Worm (Caenorhabditis elegans): Measurements from ENCODE around the gene srh-234.

The srh-234 gene

ce11 chrV:7624152-7624551 lies 27.5 kb downstream of the srh-234 start, which contains the start of gene C50E3.13:
Gene C50E3.13 (minus strand): TSS chrV:7624252.
- TF ChIP-seq nhr-2 (tag; optimal IDR thresholded peaks at IDR 0.05) (no peak), sem-2 (GFP tag; optimal IDR thresholded peaks at IDR 0.05) (no peak), ceh-39 (tag; optimal IDR thresholded peaks at IDR 0.05) (no peak), ztf-11 (tag; optimal IDR thresholded peaks at IDR 0.05) (no peak), ces-1 (GFP tag; optimal IDR thresholded peaks at IDR 0.05) (no peak), nhr-76 (tag; optimal IDR thresholded peaks at IDR 0.05) (no peak), ceh-83 (GFP tag; optimal IDR thresholded peaks at IDR 0.05) (no peak), mls-2 (tag; optimal IDR thresholded peaks at IDR 0.05) (no peak), nhr-237 (tag; optimal IDR thresholded peaks at IDR 0.05) (no peak), blmp-1 (tag; optimal IDR thresholded peaks at IDR 0.05) (no peak), unc-39 (tag; optimal IDR thresholded peaks at IDR 0.05) (no peak), ceh-43 (GFP tag; optimal IDR thresholded peaks at IDR 0.05) (no peak), unc-62 (GFP tag; optimal IDR thresholded peaks at IDR 0.05) (no peak), nhr-12 (tag; optimal IDR thresholded peaks at IDR 0.05) (no peak)

DNA sequence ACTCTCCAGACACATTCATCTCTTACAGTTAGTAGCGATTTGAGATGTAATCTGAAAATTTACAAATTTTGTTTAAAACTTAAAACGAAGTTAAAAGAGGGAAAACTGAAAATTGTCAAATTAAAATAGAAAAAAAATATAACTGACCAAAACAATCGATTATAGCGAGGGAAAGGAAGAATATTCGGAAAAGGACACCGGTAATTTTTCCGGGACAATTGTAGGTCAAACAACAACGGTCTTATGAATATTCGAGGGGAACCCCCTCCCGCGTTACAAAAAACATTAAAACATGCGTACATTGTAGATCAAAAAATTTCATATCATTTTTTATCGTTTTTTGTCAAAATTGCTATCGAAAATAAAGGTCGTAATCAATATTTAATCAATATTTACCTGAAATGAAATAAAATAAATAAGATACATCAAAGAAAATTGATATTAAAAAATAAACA lies 29.6 kb downstream of the srh-234 start, which contains the start of gene C50E3.12:
Gene C50E3.12 (minus strand): TSS at position 51 of the 455 bp plus-strand sequence.
- no peak for TF ChIP-seq M03D4.4 (tag; optimal IDR thresholded peaks at IDR 0.05)
- no peak for TF ChIP-seq ztf-11 (tag; optimal IDR thresholded peaks at IDR 0.05)
- no peak for TF ChIP-seq nhr-76 (tag; optimal IDR thresholded peaks at IDR 0.05)
- TF ChIP-seq zip-8 (tag; optimal IDR thresholded peaks at IDR 0.05): no peak
- TF ChIP-seq unc-39 (tag; optimal IDR thresholded peaks at IDR 0.05): no peak

DNA sequence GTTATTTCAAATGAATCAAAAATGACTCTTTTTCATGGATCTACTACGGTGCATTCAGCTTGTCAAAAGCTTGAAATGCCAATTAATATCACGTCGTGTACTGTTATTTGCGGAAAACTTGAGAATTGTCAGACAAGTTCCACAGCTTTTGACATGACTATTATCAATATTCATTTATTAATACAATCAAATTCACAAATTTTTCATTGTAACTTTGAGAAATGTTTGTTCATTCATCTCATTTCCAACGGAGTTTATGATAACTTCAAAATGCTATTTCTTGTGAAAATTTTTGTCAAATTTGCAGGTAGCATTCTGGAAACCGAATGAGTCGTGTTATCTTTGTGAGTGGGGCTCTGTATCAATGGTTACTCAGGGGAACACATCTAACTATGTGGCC lies 33.5 kb downstream of the srh-234 start, which contains the start of gene C50E3.15:
Gene C50E3.15 (plus strand): TSS at position 301 of the 400 bp plus-strand sequence.
- TF ChIP-seq hlh-1 (tag; optimal IDR thresholded peaks at IDR 0.05) (no peak), nhr-28 (tag; optimal IDR thresholded peaks at IDR 0.05) (no peak), nhr-12 (tag; optimal IDR thresholded peaks at IDR 0.05) (no peak), cnd-1 (tag; optimal IDR thresholded peaks at IDR 0.05) (no peak)

DNA sequence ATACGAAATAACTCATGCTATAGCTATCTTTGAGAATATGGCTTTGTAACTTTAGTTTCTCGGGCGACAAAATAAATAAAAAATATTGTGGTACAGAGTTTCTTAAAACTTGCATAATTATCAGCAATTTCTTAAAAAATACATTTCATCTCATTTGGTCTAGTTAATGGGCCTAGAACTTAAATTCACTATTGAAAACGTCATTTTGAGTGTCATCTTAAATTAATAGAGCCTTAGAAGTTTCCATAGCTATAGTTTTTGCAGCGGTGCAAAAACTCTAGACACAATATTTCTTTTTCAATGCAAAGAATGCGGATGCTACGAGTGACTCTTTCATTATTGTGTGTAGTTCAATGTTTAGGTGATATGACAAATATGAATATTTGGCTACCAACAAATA lies 39.6 kb downstream of the srh-234 start, which contains the start of gene clec-215:
Gene clec-215 (plus strand): TSS at position 301 of the 400 bp plus-strand sequence.
- TF ChIP-seq flh-1 (GFP tag; optimal IDR thresholded peaks at IDR 0.05) (no peak), sem-2 (GFP tag; optimal IDR thresholded peaks at IDR 0.05) (no peak), ztf-11 (tag; optimal IDR thresholded peaks at IDR 0.05) (no peak), nhr-237 (tag; optimal IDR thresholded peaks at IDR 0.05) (no peak), tbx-8 (GFP tag; optimal IDR thresholded peaks at IDR 0.05) (no peak), nhr-2 (tag; optimal IDR thresholded peaks at IDR 0.05) (no peak), drap-1 (GFP tag; optimal IDR thresholded peaks at IDR 0.05) (no peak), lin-32 (GFP tag; optimal IDR thresholded peaks at IDR 0.05) (no peak), unc-62 (GFP tag; optimal IDR thresholded peaks at IDR 0.05) (no peak), lin-13 (tag; optimal IDR thresholded peaks at IDR 0.05) (no peak), zip-8 (tag; optimal IDR thresholded peaks at IDR 0.05) (no peak), elt-1 (tag; optimal IDR thresholded peaks at IDR 0.05; ENCODE audit: borderline replicate concordance, insufficient read depth) (no peak), elt-3 (tag; optimal IDR thresholded peaks at IDR 0.05) (no peak), mab-5 (tag; optimal IDR thresholded peaks at IDR 0.05) (no peak), hlh-1 (tag; optimal IDR thresholded peaks at IDR 0.05) (no peak), unc-120 (tag; optimal IDR thresholded peaks at IDR 0.05; ENCODE audit: poor library complexity, severe bottlenecking) (no peak), blmp-1 (tag; optimal IDR thresholded peaks at IDR 0.05) (no peak), ham-2 (GFP tag; optimal IDR thresholded peaks at IDR 0.05) (no peak), ces-1 (GFP tag; optimal IDR thresholded peaks at IDR 0.05) (no peak)

DNA sequence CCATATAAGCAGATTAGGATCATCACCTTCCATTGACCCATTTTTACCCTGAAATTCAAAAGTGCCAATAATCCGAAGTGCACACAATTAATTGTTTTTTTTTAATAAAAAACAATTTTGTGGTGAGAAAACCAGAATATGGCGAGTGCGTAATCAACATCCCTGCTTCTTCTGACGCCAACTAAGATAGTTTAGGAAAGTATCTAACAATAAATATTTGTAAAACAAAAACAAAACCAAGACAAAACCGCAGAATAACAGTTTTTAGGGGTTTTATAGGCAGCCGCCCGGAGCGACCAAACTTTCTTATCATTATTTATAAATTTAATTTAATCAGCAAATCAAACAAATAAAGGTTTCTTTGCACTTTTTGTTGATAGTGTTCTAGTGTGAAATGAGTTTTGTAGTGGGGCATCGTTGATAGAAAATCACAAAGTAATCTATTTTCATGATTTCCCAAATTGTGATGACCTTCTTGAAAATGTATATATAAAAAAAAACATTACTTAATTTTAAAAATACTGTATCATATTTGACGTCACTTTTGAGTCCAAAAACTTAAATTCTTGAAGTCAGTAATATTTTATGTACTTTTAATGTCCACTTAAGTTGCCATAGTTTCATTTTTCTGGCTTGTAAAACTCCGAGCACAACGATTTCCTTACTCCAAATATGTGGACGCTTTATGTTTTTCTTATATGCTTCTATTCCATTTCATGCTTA lies 41.8 kb downstream of the srh-234 start, which contains the start of the genes folt-3 and clec-214:
Gene folt-3 (minus strand): TSS at position 51 of the 723 bp plus-strand sequence.
Gene clec-214 (plus strand): TSS at position 673 of the 723 bp plus-strand sequence.
- TF ChIP-seq nhr-76 (tag; optimal IDR thresholded peaks at IDR 0.05) (no peak), ceh-39 (tag; optimal IDR thresholded peaks at IDR 0.05) (no peak), mep-1 (tag; optimal IDR thresholded peaks at IDR 0.05) (no peak), M03D4.4 (tag; optimal IDR thresholded peaks at IDR 0.05) (no peak), tbx-8 (GFP tag; optimal IDR thresholded peaks at IDR 0.05) (no peak), pha-4 (tag; optimal IDR thresholded peaks at IDR 0.05) (no peak), flh-1 (GFP tag; optimal IDR thresholded peaks at IDR 0.05) (no peak)
